Worm (Caenorhabditis elegans) whole organism, mixed stage, embryonic: ENCODE results near the gene dos-3.

ENCODE experiments used
- bed-3 ChIP-seq: fragments of 200-800 bp; sonication (Bioruptor generic); optimal IDR thresholded peaks from 3 replicates; lab custom pipeline; 2018; ENCODE audit warnings: mild to moderate bottlenecking, missing genetic modification characterization, moderate library complexity, missing compliant biosample characterization
- blmp-1 ChIP-seq: fragments of 150-350 bp; optimal IDR thresholded peaks from 2 replicates; lab custom pipeline; 2014; ENCODE audit warnings: missing biosample characterization, missing genetic modification characterization
- ces-1 ChIP-seq: fragments of 150-350 bp; optimal IDR thresholded peaks from 2 replicates; lab custom pipeline; 2014; ENCODE audit warnings: missing biosample characterization, missing genetic modification reagents, missing genetic modification characterization
- elt-1 ChIP-seq: sonication (generic microtip); optimal IDR thresholded peaks from 2 replicates; lab custom pipeline; 2017; ENCODE audit warnings: missing genetic modification characterization, mild to moderate bottlenecking, missing compliant biosample characterization, antibody characterized with exemption, moderate library complexity, borderline replicate concordance; ENCODE audit not compliant: insufficient read depth
- elt-3 ChIP-seq: fragments of 150-350 bp; optimal IDR thresholded peaks from 2 replicates; lab custom pipeline; 2014; ENCODE audit warnings: missing biosample characterization, missing genetic modification characterization
- lin-13 ChIP-seq: fragments of 150-350 bp; optimal IDR thresholded peaks from 2 replicates; lab custom pipeline; 2014; ENCODE audit warnings: missing biosample characterization, missing genetic modification characterization
- lin-32 ChIP-seq: fragments of 200-800 bp; sonication (Bioruptor generic); optimal IDR thresholded peaks from 2 replicates; lab custom pipeline; 2018; ENCODE audit warnings: mild to moderate bottlenecking, missing genetic modification characterization, missing compliant biosample characterization
- nhr-12 ChIP-seq: fragments of 150-350 bp; optimal IDR thresholded peaks from 2 replicates; lab custom pipeline; 2014; ENCODE audit warnings: missing biosample characterization, missing genetic modification characterization
- nhr-2 ChIP-seq: fragments of 150-350 bp; optimal IDR thresholded peaks from 2 replicates; lab custom pipeline; 2014; ENCODE audit warnings: missing biosample characterization, missing genetic modification characterization
- pha-4 ChIP-seq: fragments of 150-350 bp; optimal IDR thresholded peaks from 2 replicates; lab custom pipeline; 2018; ENCODE audit warnings: missing biosample characterization, missing genetic modification reagents, missing genetic modification characterization
- snpc-4 ChIP-seq: fragments of 150-350 bp; optimal IDR thresholded peaks from 2 replicates; lab custom pipeline; 2014; ENCODE audit warnings: missing biosample characterization, missing genetic modification characterization
- unc-62 ChIP-seq: fragments of 150-350 bp; optimal IDR thresholded peaks from 2 replicates; lab custom pipeline; 2014; ENCODE audit warnings: missing biosample characterization, missing genetic modification reagents, missing genetic modification characterization
- ztf-11 ChIP-seq: fragments of 150-350 bp; optimal IDR thresholded peaks from 2 replicates; lab custom pipeline; 2014; ENCODE audit warnings: missing biosample characterization, missing genetic modification characterization

DNA sequence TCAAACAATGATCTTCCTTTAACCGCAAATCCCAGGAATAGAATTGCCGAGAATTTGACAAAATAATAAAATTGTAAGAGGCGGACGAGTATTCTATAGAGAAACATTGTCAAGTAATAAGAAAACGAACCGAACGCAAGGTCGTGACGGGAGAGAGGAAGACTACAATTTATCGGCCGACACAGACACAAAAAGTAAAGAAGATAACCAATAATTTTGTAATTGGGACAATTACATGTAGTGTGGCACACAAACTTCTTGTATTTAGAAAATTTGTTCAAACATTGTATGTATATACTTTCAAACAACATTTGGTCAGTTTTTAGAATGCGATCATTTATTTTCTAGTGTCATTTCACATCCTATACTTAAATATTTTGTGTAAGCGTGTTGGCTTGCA lies 7.4 kb downstream of the dos-3 start, which contains the start of gene ceeh-1:
- TF ChIP-seq pha-4 (tag; lab: Kevin White, UChicago): no peak
- TF ChIP-seq ces-1 (GFP tag; lab: Kevin White, UChicago): no peak
- TF ChIP-seq blmp-1: no peak
- no peak for TF ChIP-seq elt-1
- no peak for TF ChIP-seq elt-3
- TF ChIP-seq lin-13 (tag; lab: Kevin White, UChicago): no peak
- no peak for TF ChIP-seq bed-3 (GFP tag; lab: Kevin White, UChicago)
- no peak for TF ChIP-seq snpc-4 (tag; lab: Kevin White, UChicago)
- TF ChIP-seq unc-62 (GFP tag; lab: Kevin White, UChicago): no peak
- TF ChIP-seq ztf-11 (tag; lab: Kevin White, UChicago): no peak
- no peak for TF ChIP-seq lin-32 (GFP tag; lab: Kevin White, UChicago)
- TF ChIP-seq nhr-2: no peak
- no peak for TF ChIP-seq nhr-12 (tag; lab: Kevin White, UChicago)
